Fruit fly (Drosophila melanogaster) whole organism, wandering third instar larva: ENCODE results near the gene CG33722.
A peak's percentile ranks its signal among the peaks of the same experiment; 100 is the strongest.

Source experiments
- Abd-B ChIP-seq: fragments of >200 bp; optimal IDR thresholded peaks from 2 replicates; lab custom pipeline; 2017; ENCODE audit warnings: missing biosample characterization, missing genetic modification characterization
- CG32264 ChIP-seq: fragments of 200-800 bp; sonication (Bioruptor generic); optimal IDR thresholded peaks from 2 replicates; lab custom pipeline; 2016; ENCODE audit warnings: missing biosample characterization, missing genetic modification characterization
- CG9705 ChIP-seq: fragments of 200-800 bp; sonication (Bioruptor generic); optimal IDR thresholded peaks from 2 replicates; lab custom pipeline; 2018; ENCODE audit warnings: missing biosample characterization, mild to moderate bottlenecking, missing genetic modification characterization
- Dfd ChIP-seq: fragments of >200 bp; optimal IDR thresholded peaks from 2 replicates; lab custom pipeline; 2017; ENCODE audit warnings: missing biosample characterization, missing genetic modification characterization
- Dif ChIP-seq: fragments of 200-275, 200-300 bp; sonication (Bioruptor generic); optimal IDR thresholded peaks from 2 replicates; lab custom pipeline; 2018; ENCODE audit warnings: missing biosample characterization, missing genetic modification characterization; ENCODE audit not compliant: partially characterized antibody
- GATAd ChIP-seq: sonication (Bioruptor generic); optimal IDR thresholded peaks from 2 replicates; lab custom pipeline; 2016; ENCODE audit warnings: missing biosample characterization, missing genetic modification characterization
- HLH106 ChIP-seq: fragments of 200-800 bp; optimal IDR thresholded peaks from 3 replicates; lab custom pipeline; 2019; ENCODE audit warnings: missing biosample characterization, mild to moderate bottlenecking, missing genetic modification characterization, moderate library complexity
- Hr78 ChIP-seq: fragments of >200 bp; optimal IDR thresholded peaks from 2 replicates; lab custom pipeline; 2017; ENCODE audit warnings: missing biosample characterization, missing genetic modification characterization
- Hr83 ChIP-seq: fragments of 200-300 bp; sonication (Bioruptor generic); optimal IDR thresholded peaks from 2 replicates; lab custom pipeline; 2016; ENCODE audit warnings: missing biosample characterization, mild to moderate bottlenecking, missing genetic modification characterization, moderate library complexity; ENCODE audit not compliant: poor library complexity, severe bottlenecking
- Mio ChIP-seq: sonication (Bioruptor generic); optimal IDR thresholded peaks from 2 replicates; lab custom pipeline; 2016; ENCODE audit warnings: missing biosample characterization, missing genetic modification characterization
- Myc ChIP-seq: fragments of >200 bp; optimal IDR thresholded peaks from 2 replicates; lab custom pipeline; 2017
- N ChIP-seq: fragments of >200 bp; optimal IDR thresholded peaks from 2 replicates; lab custom pipeline; 2018; ENCODE audit warnings: missing biosample characterization, missing external identifiers, missing genetic modification characterization
- OdsH ChIP-seq: fragments of 200-800 bp; sonication (Bioruptor generic); optimal IDR thresholded peaks from 2 replicates; lab custom pipeline; 2016; ENCODE audit warnings: missing biosample characterization, mild to moderate bottlenecking, missing genetic modification characterization
- Rel ChIP-seq, 2 experiments: fragments of 200-800 bp; sonication (Bioruptor generic) in 1 of 2; optimal IDR thresholded peaks; 2 replicates in 1 of 2; 3 replicates in 1 of 2; lab custom pipeline; 2016 to 2019; ENCODE audit warnings: mild to moderate bottlenecking in 2 of 2, missing biosample characterization in 2 of 2, missing genetic modification characterization in 2 of 2, moderate library complexity in 1 of 2
- Sp1 ChIP-seq: fragments of 200-800 bp; sonication (Bioruptor generic); optimal IDR thresholded peaks from 3 replicates; lab custom pipeline; 2019; ENCODE audit warnings: missing biosample characterization, mild to moderate bottlenecking, missing genetic modification characterization, moderate library complexity
- Vsx2 ChIP-seq: fragments of 200-300, 225-300 bp; sonication (Bioruptor generic); optimal IDR thresholded peaks from 2 replicates; lab custom pipeline; 2018; ENCODE audit warnings: missing biosample characterization, missing genetic modification characterization; ENCODE audit not compliant: partially characterized antibody
- br ChIP-seq: fragments of 200-800 bp; sonication (Bioruptor generic); optimal IDR thresholded peaks from 2 replicates; lab custom pipeline; 2016; ENCODE audit warnings: missing biosample characterization, missing genetic modification characterization
- brk ChIP-seq: fragments of 200-800 bp; sonication (Bioruptor generic); optimal IDR thresholded peaks from 2 replicates; lab custom pipeline; 2016; ENCODE audit warnings: missing biosample characterization, mild to moderate bottlenecking, missing genetic modification characterization
- dl ChIP-seq, 2 experiments: fragments of 175-275, 200-275 bp in 1 of 2; fragments of 200-275 bp in 1 of 2; sonication (Bioruptor generic); optimal IDR thresholded peaks; lab custom pipeline; 2018; ENCODE audit warnings: mild to moderate bottlenecking in 2 of 2, missing biosample characterization in 2 of 2, missing genetic modification characterization in 2 of 2, moderate library complexity in 2 of 2; ENCODE audit not compliant: partially characterized antibody in 2 of 2, insufficient read depth in 1 of 2
- dmrt93B ChIP-seq: fragments of 200-800 bp; sonication (Bioruptor generic); optimal IDR thresholded peaks from 2 replicates; lab custom pipeline; 2018; ENCODE audit warnings: missing biosample characterization, mild to moderate bottlenecking, missing genetic modification characterization
- dsf ChIP-seq: sonication (Bioruptor generic); optimal IDR thresholded peaks from 2 replicates; lab custom pipeline; 2016; ENCODE audit warnings: missing biosample characterization, missing genetic modification characterization, borderline replicate concordance
- ey ChIP-seq: fragments of 200-800 bp; sonication (Bioruptor generic); optimal IDR thresholded peaks from 2 replicates; lab custom pipeline; 2016; ENCODE audit warnings: missing biosample characterization, missing genetic modification characterization
- foxo ChIP-seq, 2 experiments: fragments of 200-800 bp; sonication (Bioruptor generic); optimal IDR thresholded peaks; 2 replicates in 1 of 2; 3 replicates in 1 of 2; lab custom pipeline; 2016 to 2017; ENCODE audit warnings: missing biosample characterization in 2 of 2, missing genetic modification characterization in 2 of 2
- fru ChIP-seq: fragments of 200-800 bp; sonication (Bioruptor generic); optimal IDR thresholded peaks from 3 replicates; lab custom pipeline; 2016; ENCODE audit warnings: missing biosample characterization, mild to moderate bottlenecking, missing genetic modification characterization
- h ChIP-seq: fragments of 200-800 bp; sonication (Bioruptor generic); optimal IDR thresholded peaks from 3 replicates; lab custom pipeline; 2016; ENCODE audit warnings: missing biosample characterization, mild to moderate bottlenecking, missing genetic modification characterization
- jim ChIP-seq: fragments of 175-275, 200-325 bp; sonication (Bioruptor generic); optimal IDR thresholded peaks from 2 replicates; lab custom pipeline; 2016; ENCODE audit warnings: missing biosample characterization, mild to moderate bottlenecking, missing genetic modification characterization
- lola ChIP-seq: fragments of >200 bp; optimal IDR thresholded peaks from 2 replicates; lab custom pipeline; 2017; ENCODE audit warnings: missing biosample characterization, missing genetic modification characterization
- pan ChIP-seq: fragments of >200 bp; optimal IDR thresholded peaks from 2 replicates; lab custom pipeline; 2017
- psq ChIP-seq: fragments of 200-800 bp; sonication (Bioruptor generic); optimal IDR thresholded peaks from 3 replicates; lab custom pipeline; 2017; ENCODE audit warnings: missing biosample characterization, mild to moderate bottlenecking, missing genetic modification characterization, moderate library complexity
- rgr ChIP-seq: fragments of 200-800 bp; sonication (Bioruptor generic); optimal IDR thresholded peaks from 3 replicates; lab custom pipeline; 2016; ENCODE audit warnings: missing biosample characterization, mild to moderate bottlenecking, missing genetic modification characterization
- sage ChIP-seq: fragments of 200-800 bp; sonication (Bioruptor generic); optimal IDR thresholded peaks from 2 replicates; lab custom pipeline; 2016; ENCODE audit warnings: missing biosample characterization, mild to moderate bottlenecking, missing genetic modification characterization
- sv ChIP-seq: fragments of 200-800 bp; sonication (Bioruptor generic); optimal IDR thresholded peaks from 3 replicates; lab custom pipeline; 2016; ENCODE audit warnings: missing biosample characterization, missing genetic modification characterization
- tai ChIP-seq: sonication (Bioruptor generic); optimal IDR thresholded peaks from 2 replicates; lab custom pipeline; 2016; ENCODE audit warnings: missing biosample characterization, missing genetic modification characterization
- usp ChIP-seq: fragments of >200 bp; optimal IDR thresholded peaks from 2 replicates; lab custom pipeline; 2017; ENCODE audit warnings: missing biosample characterization, missing genetic modification characterization
- woc ChIP-seq: sonication (Bioruptor generic); optimal IDR thresholded peaks from 2 replicates; lab custom pipeline; 2016; ENCODE audit warnings: missing biosample characterization, mild to moderate bottlenecking, missing genetic modification characterization

Gene CG33722

DNA sequence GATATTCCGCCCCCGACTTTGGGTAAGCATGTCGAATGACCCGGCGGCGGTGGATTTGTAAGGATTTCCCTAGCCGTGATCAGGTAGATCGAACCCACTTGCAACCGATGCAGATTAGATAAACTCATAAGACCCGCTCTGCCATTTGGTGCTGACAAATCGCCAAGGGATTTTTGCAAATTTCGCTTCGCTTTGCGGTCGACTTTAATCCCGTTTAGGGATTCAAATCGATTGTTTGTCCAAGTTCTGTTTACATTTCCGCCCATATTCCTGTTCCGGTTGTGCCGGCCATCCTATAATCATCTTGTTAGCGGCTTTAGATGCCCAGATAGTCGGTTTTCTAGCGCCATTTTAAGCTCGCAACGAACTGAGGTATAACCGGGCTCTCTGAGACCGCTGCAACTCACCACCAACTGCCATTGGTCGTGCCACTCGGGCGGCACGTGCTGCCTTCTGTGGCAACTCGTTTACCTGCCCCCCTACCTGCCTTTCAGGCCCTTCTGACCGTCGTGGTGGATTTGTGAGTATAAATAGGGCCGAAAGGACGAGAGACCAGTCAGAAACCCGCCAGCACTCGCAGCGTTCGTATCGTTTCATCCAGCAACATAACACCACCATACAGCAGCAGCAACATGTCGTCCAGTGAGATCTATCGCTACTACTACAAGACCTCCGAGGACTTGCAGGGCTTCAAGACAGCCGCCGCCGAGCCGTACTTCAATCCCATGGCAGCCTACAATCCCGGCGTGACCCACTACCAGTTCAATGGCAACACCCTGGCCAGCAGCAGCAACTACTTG lies 33.8 kb downstream of the CG33722 start, which contains the start of gene ato:
TSS of gene ato (plus strand) at position 559 of the 800 bp plus-strand sequence.
- TF ChIP-seq dsf (GFP tag; lab: Kevin White, UChicago), result no peak
- peak; percentile 60 for TF ChIP-seq Vsx2 (GFP tag; lab: Kevin White, UChicago)

DNA sequence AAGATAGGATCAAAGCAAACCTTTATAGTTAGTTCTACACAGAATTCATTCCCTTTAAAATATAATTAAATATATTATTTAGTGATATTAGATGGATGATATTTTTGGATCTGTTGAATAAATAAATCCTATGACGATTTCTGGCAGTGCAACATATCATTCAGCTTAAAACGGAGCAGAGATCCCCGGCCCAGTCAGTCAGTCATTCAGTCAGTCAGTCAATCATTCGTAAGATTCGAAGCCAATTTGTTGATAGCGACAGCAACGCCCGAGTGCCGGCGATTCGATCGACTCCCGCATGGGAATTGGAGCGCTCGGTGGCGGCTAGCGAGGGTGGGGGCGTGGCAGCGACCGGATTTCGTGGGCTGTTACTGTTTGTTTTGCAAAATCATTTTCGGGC lies 36.1 kb downstream of the CG33722 start:
- TF ChIP-seq Dfd (GFP tag; lab: Kevin White, UChicago), result no peak
- TF ChIP-seq usp (GFP tag; lab: Kevin White, UChicago), result no peak
- TF ChIP-seq fru (GFP tag; lab: Kevin White, UChicago), result no peak
- TF ChIP-seq GATAd (GFP tag; lab: Kevin White, UChicago), result no peak
- TF ChIP-seq Hr78, result no peak
- no peak for TF ChIP-seq sage (GFP tag; lab: Kevin White, UChicago)
- no peak for TF ChIP-seq dmrt93B (GFP tag; lab: Kevin White, UChicago)
- no peak for TF ChIP-seq pan (lab: Kevin White, UChicago)
- TF ChIP-seq dsf (GFP tag; lab: Kevin White, UChicago), result no peak
- TF ChIP-seq Mio (GFP tag; lab: Kevin White, UChicago), result no peak
- TF ChIP-seq CG9705 (GFP tag; lab: Kevin White, UChicago), result no peak
- no peak for TF ChIP-seq N
- peak; percentile 43 for TF ChIP-seq HLH106
- TF ChIP-seq Sp1, result peak; percentile 19
- no peak for TF ChIP-seq Hr83
- TF ChIP-seq Abd-B (GFP tag; lab: Kevin White, UChicago), result no peak
- TF ChIP-seq Dif (GFP tag; lab: Kevin White, UChicago), result peak; percentile 20
- TF ChIP-seq OdsH, result no peak
- no peak for TF ChIP-seq br (GFP tag; lab: Kevin White, UChicago)
- no peak for TF ChIP-seq jim (GFP tag; lab: Kevin White, UChicago)
- TF ChIP-seq lola (GFP tag; lab: Kevin White, UChicago), result no peak
- TF ChIP-seq brk (GFP tag; lab: Kevin White, UChicago), result no peak
- TF ChIP-seq ey (GFP tag; lab: Kevin White, UChicago), result no peak
- TF ChIP-seq dl (GFP tag; optimal IDR thresholded peaks at IDR 0.05; lab: Kevin White, UChicago; ENCODE audit: insufficient read depth in 1 of 2, partially characterized antibody in 2 of 2), result no peak
- TF ChIP-seq rgr (GFP tag; lab: Kevin White, UChicago), result no peak
- TF ChIP-seq Myc (lab: Kevin White, UChicago), result no peak
- no peak for TF ChIP-seq Vsx2 (GFP tag; lab: Kevin White, UChicago)
- peak in 1 of 2 experiments; percentile 22 for TF ChIP-seq foxo (GFP tag; optimal IDR thresholded peaks at IDR 0.05; lab: Kevin White, UChicago)
- TF ChIP-seq woc, result no peak
- no peak for TF ChIP-seq sv (GFP tag; lab: Kevin White, UChicago)
- no peak for TF ChIP-seq Rel (GFP tag; optimal IDR thresholded peaks at IDR 0.05; lab: Kevin White, UChicago)
- TF ChIP-seq Rel (tag; optimal IDR thresholded peaks at IDR 0.05; lab: Kevin White, UChicago), result peak; percentile 38
- TF ChIP-seq CG32264 (GFP tag; lab: Kevin White, UChicago), result no peak

DNA sequence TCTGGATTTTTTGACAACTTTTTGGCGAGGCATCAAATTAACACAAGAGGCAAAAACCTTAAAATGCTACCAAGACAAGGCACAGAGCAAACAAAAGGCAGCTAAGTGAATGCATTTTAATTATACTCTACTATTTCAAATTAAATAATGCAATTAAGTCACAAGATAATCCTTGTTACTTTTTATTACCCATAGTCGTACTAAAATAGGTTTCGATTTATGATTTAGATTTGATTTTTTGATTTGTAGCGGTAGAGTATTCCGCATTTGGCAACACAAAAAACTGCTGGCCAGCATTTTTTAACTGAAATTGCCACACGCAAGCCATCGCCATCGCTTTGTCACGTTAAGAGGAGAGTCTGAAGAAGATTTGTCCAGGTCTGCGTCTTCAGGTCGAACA lies 38.9 kb downstream of the CG33722 start:
- TF ChIP-seq br (GFP tag; lab: Kevin White, UChicago) (peak; percentile 24), woc (peak; percentile 44), OdsH (peak; percentile 27), rgr (GFP tag; lab: Kevin White, UChicago) (peak; percentile 46), ey (GFP tag; lab: Kevin White, UChicago) (peak; percentile 48), Sp1 (peak; percentile 44), N (no peak), fru (GFP tag; lab: Kevin White, UChicago) (peak; percentile 39), Hr83 (no peak), tai (GFP tag; lab: Kevin White, UChicago) (no peak), dsf (GFP tag; lab: Kevin White, UChicago) (no peak), h (GFP tag; lab: Kevin White, UChicago) (peak; percentile 51), GATAd (GFP tag; lab: Kevin White, UChicago) (no peak), Myc (lab: Kevin White, UChicago) (no peak), jim (GFP tag; lab: Kevin White, UChicago) (no peak), foxo (GFP tag; optimal IDR thresholded peaks at IDR 0.05; lab: Kevin White, UChicago) (peak in 1 of 2 experiments; percentile 38), Hr78 (no peak), HLH106 (peak; percentile 51), Dif (GFP tag; lab: Kevin White, UChicago) (no peak), psq (GFP tag; lab: Kevin White, UChicago) (peak; percentile 4)
